Worm (Caenorhabditis elegans): ENCODE data around the gene cbn-1.
"Not testable (repeated sequence)": the region's sequence is repeated elsewhere in the genome, so short reads cannot be mapped to it uniquely, and the experiment has no call there.

The cbn-1 gene

ce11 chrII:319459-319858, 12.9 kb downstream of the cbn-1 start, which contains the start of gene far-7 (continued):
- TF ChIP-seq T07F8.4 (tag; optimal IDR thresholded peaks at IDR 0.05) (no peak), C06A6.2 (GFP tag; conservative IDR thresholded peaks at IDR 0.05) (no peak)

- TF ChIP-seq hlh-26 (GFP tag; conservative IDR thresholded peaks at IDR 0.05) (no peak), aptf-3 (GFP tag; IDR thresholded peaks at IDR 0.05) (no peak), hrde-1 (tag; optimal IDR thresholded peaks at IDR 0.05; ENCODE audit: borderline replicate concordance) (no peak), madf-8 (GFP tag; conservative IDR thresholded peaks at IDR 0.05) (no peak), ztf-28 (GFP tag; IDR thresholded peaks at IDR 0.05) (no peak), let-526 (GFP tag; IDR thresholded peaks at IDR 0.05) (no peak), bed-1 (GFP tag; IDR thresholded peaks at IDR 0.05) (no peak), madf-10 (tag; optimal IDR thresholded peaks at IDR 0.05) (no peak), pha-4 (tag; optimal IDR thresholded peaks at IDR 0.05) (no peak), bed-2 (GFP tag; IDR thresholded peaks at IDR 0.05) (no peak), attf-3 (GFP tag; conservative IDR thresholded peaks at IDR 0.05) (no peak), zim-3 (tag; optimal IDR thresholded peaks at IDR 0.05) (no peak), T26A5.8 (tag; optimal IDR thresholded peaks at IDR 0.05) (no peak), mxl-1 (tag; optimal IDR thresholded peaks at IDR 0.05) (no peak), somi-1 (GFP tag; optimal IDR thresholded peaks at IDR 0.05) (no peak), B0336.3 (GFP tag; IDR thresholded peaks at IDR 0.05) (no peak)
Measured at ce11 chrII:313540-313939, 18.8 kb downstream of the cbn-1 start.

- not testable (repeated sequence) for TF ChIP-seq dox-1 (GFP tag; IDR thresholded peaks at IDR 0.05); F22D6.2 (tag; optimal IDR thresholded peaks at IDR 0.05); efl-1 (GFP tag; optimal IDR thresholded peaks at IDR 0.05)
Measured at ce11 chrII:312110-312509, 20.2 kb downstream of the cbn-1 start, which contains the start of gene mps-2. TSS of gene mps-2 (minus strand) at chrII:312210.

ce11 chrII:307154-307553, 25.2 kb downstream of the cbn-1 start, which contains the start of gene K01A2.4:
TSS of gene K01A2.4 (plus strand) at chrII:307454.
- TF ChIP-seq dpff-1 (tag; optimal IDR thresholded peaks at IDR 0.05): no peak
- TF ChIP-seq B0336.3 (GFP tag; IDR thresholded peaks at IDR 0.05): no peak
- TF ChIP-seq rec-8 (tag; optimal IDR thresholded peaks at IDR 0.05): no peak
- TF ChIP-seq Y53F4B.3 (GFP tag; IDR thresholded peaks at IDR 0.05): no peak
- TF ChIP-seq Y53G8AR.9 (GFP tag; conservative IDR thresholded peaks at IDR 0.05): no peak
- TF ChIP-seq F52B5.7 (tag; optimal IDR thresholded peaks at IDR 0.05): no peak
- TF ChIP-seq F22D6.2 (tag; optimal IDR thresholded peaks at IDR 0.05): no peak
- no peak for TF ChIP-seq nfyb-1 (GFP tag; IDR thresholded peaks at IDR 0.05)
- no peak for TF ChIP-seq F57A8.1 (GFP tag; optimal IDR thresholded peaks at IDR 0.05)
- no peak for TF ChIP-seq ztf-6 (GFP tag; IDR thresholded peaks at IDR 0.05)
- no peak for TF ChIP-seq C17E4.6 (GFP tag; IDR thresholded peaks at IDR 0.05)

ce11 chrII:305645-306044, 26.7 kb downstream of the cbn-1 start, which contains the start of gene col-69:
TSS of gene col-69 (minus strand) at chrII:305745.
- TF ChIP-seq lag-1 (GFP tag; IDR thresholded peaks at IDR 0.05): no peak
- TF ChIP-seq bed-1 (GFP tag; IDR thresholded peaks at IDR 0.05): no peak
- no peak for TF ChIP-seq unc-130 (GFP tag; optimal IDR thresholded peaks at IDR 0.05)
- TF ChIP-seq hrde-1 (tag; optimal IDR thresholded peaks at IDR 0.05; ENCODE audit: borderline replicate concordance): no peak
- TF ChIP-seq nfya-2 (GFP tag; IDR thresholded peaks at IDR 0.05): no peak
- TF ChIP-seq ccch-3 (GFP tag; optimal IDR thresholded peaks at IDR 0.05): no peak
- TF ChIP-seq Y67H2A.10 (GFP tag; conservative IDR thresholded peaks at IDR 0.05): no peak
- TF ChIP-seq F55B11.4 (tag; optimal IDR thresholded peaks at IDR 0.05; ENCODE audit: borderline replicate concordance, insufficient read depth): no peak
- no peak for TF ChIP-seq dox-1 (GFP tag; IDR thresholded peaks at IDR 0.05)
- TF ChIP-seq ztf-6 (GFP tag; IDR thresholded peaks at IDR 0.05): no peak
- no peak for TF ChIP-seq F22D6.2 (tag; optimal IDR thresholded peaks at IDR 0.05)
- TF ChIP-seq ceh-27 (GFP tag; optimal IDR thresholded peaks at IDR 0.05): no peak
- no peak for TF ChIP-seq attf-5 (GFP tag; optimal IDR thresholded peaks at IDR 0.05)
- TF ChIP-seq lsl-1 (GFP tag; optimal IDR thresholded peaks at IDR 0.05): no peak
- no peak for TF ChIP-seq F23B12.7 (tag; optimal IDR thresholded peaks at IDR 0.05; ENCODE audit: insufficient read depth)
- TF ChIP-seq rec-8 (tag; optimal IDR thresholded peaks at IDR 0.05): no peak
- TF ChIP-seq somi-1 (GFP tag; optimal IDR thresholded peaks at IDR 0.05): no peak
